Worm (Caenorhabditis elegans): Measurements from ENCODE around the gene dct-14.

The dct-14 gene

DNA sequence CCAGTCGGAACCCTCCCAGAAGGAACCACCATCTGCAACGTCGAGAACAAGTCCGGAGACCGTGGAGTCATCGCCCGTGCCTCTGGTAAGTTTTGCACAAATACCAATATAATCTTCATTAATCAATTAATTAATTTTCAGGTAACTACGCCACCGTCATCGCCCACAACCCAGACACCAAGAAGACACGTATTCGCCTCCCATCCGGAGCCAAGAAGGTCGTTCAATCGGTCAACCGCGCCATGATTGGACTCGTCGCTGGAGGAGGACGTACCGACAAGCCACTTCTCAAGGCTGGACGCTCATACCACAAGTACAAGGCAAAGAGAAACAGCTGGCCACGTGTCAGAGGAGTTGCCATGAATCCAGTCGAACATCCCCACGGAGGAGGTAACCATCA, 20.1 kb downstream of the dct-14 start:
- TF ChIP-seq madf-6 (GFP tag; IDR thresholded peaks at IDR 0.05) = peak; percentile 50

ce11 chrV:20479013-20479739, 21.1 kb downstream of the dct-14 start, which contains the start of the genes calf-1 and rpl-2:
calf-1 (minus strand) TSS chrV:20479089.
rpl-2 (plus strand) TSS chrV:20479689.
- no peak for TF ChIP-seq gei-17 (GFP tag; optimal IDR thresholded peaks at IDR 0.05)
- no peak for TF ChIP-seq die-1 (tag; optimal IDR thresholded peaks at IDR 0.05)
- TF ChIP-seq lin-40 (tag; optimal IDR thresholded peaks at IDR 0.05) = peak; percentile 24
- no peak for TF ChIP-seq pbrm-1 (GFP tag; IDR thresholded peaks at IDR 0.05)
- no peak for TF ChIP-seq ztf-22 (GFP tag; optimal IDR thresholded peaks at IDR 0.05)
- no peak for TF ChIP-seq attf-6 (GFP tag; IDR thresholded peaks at IDR 0.05)
- no peak for TF ChIP-seq ztf-18 (tag; optimal IDR thresholded peaks at IDR 0.05)
- no peak for TF ChIP-seq ztf-3 (GFP tag; optimal IDR thresholded peaks at IDR 0.05)
- no peak for TF ChIP-seq sdz-38 (tag; optimal IDR thresholded peaks at IDR 0.05)
- peak; percentile 20; the same call in 1 of the 2 replicates for TF ChIP-seq mcd-1 (GFP tag; IDR thresholded peaks at IDR 0.05)
- TF ChIP-seq nhr-179 (tag; optimal IDR thresholded peaks at IDR 0.05) = no peak
- no peak for TF ChIP-seq T07F8.4 (tag; optimal IDR thresholded peaks at IDR 0.05)
- TF ChIP-seq madf-10 (tag; optimal IDR thresholded peaks at IDR 0.05) = peak; percentile 7
- TF ChIP-seq egrh-3 (GFP tag; IDR thresholded peaks at IDR 0.05) = 0 out of 2 replicates have a peak, but pooled peaks have one; percentile 15
- TF ChIP-seq xnd-1 (tag; optimal IDR thresholded peaks at IDR 0.05) = no peak
- TF ChIP-seq hlh-26 (GFP tag; conservative IDR thresholded peaks at IDR 0.05) = no peak
- 0 out of 2 replicates have a peak, but pooled peaks have one; percentile 12 for TF ChIP-seq cebp-1 (GFP tag; IDR thresholded peaks at IDR 0.05)
- TF ChIP-seq cebp-1 (tag; optimal IDR thresholded peaks at IDR 0.05) = peak; percentile 58
- TF ChIP-seq ets-4 (GFP tag; optimal IDR thresholded peaks at IDR 0.05) = no peak
- no peak for TF ChIP-seq repo-1 (tag; optimal IDR thresholded peaks at IDR 0.05)
- TF ChIP-seq F23B12.7 (tag; optimal IDR thresholded peaks at IDR 0.05; ENCODE audit: insufficient read depth) = peak; percentile 53
- TF ChIP-seq snpc-1.3 (tag; optimal IDR thresholded peaks at IDR 0.05; ENCODE audit: insufficient read depth) = peak; percentile 51
- TF ChIP-seq dpl-1 (GFP tag; optimal IDR thresholded peaks at IDR 0.05) = no peak
- peak; percentile 13 for TF ChIP-seq tbp1 (GFP tag; optimal IDR thresholded peaks at IDR 0.05)
- peak; percentile 21 for TF ChIP-seq efl-1 (GFP tag; optimal IDR thresholded peaks at IDR 0.05)
- TF ChIP-seq B0336.3 (GFP tag; IDR thresholded peaks at IDR 0.05) = no peak
- TF ChIP-seq nhr-80 (tag; optimal IDR thresholded peaks at IDR 0.05) = peak; percentile 10
- TF ChIP-seq ccch-3 (GFP tag; optimal IDR thresholded peaks at IDR 0.05) = no peak
- no peak for TF ChIP-seq nfya-1 (tag; optimal IDR thresholded peaks at IDR 0.05; ENCODE audit: borderline replicate concordance, insufficient read depth)
- no peak for TF ChIP-seq ztf-6 (GFP tag; IDR thresholded peaks at IDR 0.05)
- no peak for TF ChIP-seq unc-62 (GFP tag; optimal IDR thresholded peaks at IDR 0.05)
- no peak for TF ChIP-seq mes-4 (tag; optimal IDR thresholded peaks at IDR 0.05)
- no peak for TF ChIP-seq bed-1 (GFP tag; IDR thresholded peaks at IDR 0.05)
- TF ChIP-seq mxl-1 (tag; optimal IDR thresholded peaks at IDR 0.05) = no peak
- no peak for TF ChIP-seq lir-1 (GFP tag; conservative IDR thresholded peaks at IDR 0.05)
- TF ChIP-seq rcor-1 (GFP tag; IDR thresholded peaks at IDR 0.05) = no peak
- TF ChIP-seq lsy-27 (tag; optimal IDR thresholded peaks at IDR 0.05; ENCODE audit: borderline replicate concordance, insufficient read depth) = no peak
- TF ChIP-seq ekl-4 (GFP tag; IDR thresholded peaks at IDR 0.05) = peak; percentile 34; the same call in 1 of the 2 replicates
- TF ChIP-seq ama-1 (optimal IDR thresholded peaks at IDR 0.05) = no peak
- no peak for TF ChIP-seq ama-1 (GFP tag; optimal IDR thresholded peaks at IDR 0.05)
- no peak for TF ChIP-seq athp-1 (tag; optimal IDR thresholded peaks at IDR 0.05)
- TF ChIP-seq lsl-1 (GFP tag; optimal IDR thresholded peaks at IDR 0.05) = peak; percentile 37
- no peak for TF ChIP-seq K11D2.4 (GFP tag; IDR thresholded peaks at IDR 0.05)
- TF ChIP-seq attf-5 (GFP tag; optimal IDR thresholded peaks at IDR 0.05) = peak; percentile 51
- TF ChIP-seq madf-8 (GFP tag; conservative IDR thresholded peaks at IDR 0.05) = no peak
- no peak for TF ChIP-seq egl-44 (GFP tag; IDR thresholded peaks at IDR 0.05)
